Fruit fly (Drosophila melanogaster) Kc167 (cell line): Measurements from ENCODE around the gene CG13083.

Experiments
- Myc ChIP-seq: fragments of >200 bp; optimal IDR thresholded peaks from 2 replicates; lab custom pipeline; 2017; ENCODE audit warnings: missing external identifiers
- Sin3A ChIP-seq: fragments of >200 bp; optimal IDR thresholded peaks from 2 replicates; lab custom pipeline; 2018; ENCODE audit warnings: missing external identifiers
- h ChIP-seq: fragments of >200 bp; optimal IDR thresholded peaks from 3 replicates; lab custom pipeline; 2018; ENCODE audit warnings: missing external identifiers
- insv ChIP-seq: fragments of >200 bp; optimal IDR thresholded peaks from 3 replicates; lab custom pipeline; 2018; ENCODE audit warnings: missing external identifiers
- psq ChIP-seq: fragments of >200 bp; optimal IDR thresholded peaks from 2 replicates; lab custom pipeline; 2017; ENCODE audit warnings: missing external identifiers
- ttk ChIP-seq: sonication (Bioruptor generic); optimal IDR thresholded peaks from 2 replicates; lab custom pipeline; 2017; ENCODE audit warnings: missing external identifiers

The CG13083 gene

dm6 chr2L:19517154-19517814 is 30.0 kb downstream of the CG13083 start, which contains the start of gene Hasp:
Hasp (minus strand) TSS chr2L:19517204.
- TF ChIP-seq psq (no peak), h (lab: Kevin White, UChicago) (no peak)

DNA sequence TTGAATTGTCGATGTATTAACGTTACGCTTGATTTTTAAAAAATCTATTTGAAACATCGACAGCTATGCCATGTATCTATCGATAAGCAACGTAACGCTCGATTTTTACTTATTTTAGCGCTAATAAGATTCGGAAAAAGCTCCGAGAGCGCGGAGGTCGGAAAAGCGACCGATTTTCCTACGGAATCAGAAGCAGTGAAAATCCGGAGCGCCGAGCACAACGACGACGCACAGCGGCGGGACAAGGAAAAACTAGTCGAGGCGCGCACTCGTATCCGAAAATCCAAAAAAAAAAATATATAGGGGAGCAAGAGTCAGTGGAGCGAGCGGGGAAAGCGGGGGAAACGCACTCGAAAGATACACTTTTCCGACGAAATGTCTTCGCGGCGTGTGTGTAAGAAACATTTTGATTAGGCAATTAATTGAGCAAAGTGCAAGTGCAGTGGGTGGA is 31.4 kb downstream of the CG13083 start, which contains the start of gene CG10132:
Gene CG10132, plus strand, starts transcription at position 189 of the 451 bp plus-strand sequence.
- TF ChIP-seq insv (no peak), Myc (lab: Kevin White, UChicago) (no peak), h (lab: Kevin White, UChicago) (no peak), Sin3A (no peak), psq (no peak), ttk (lab: Kevin White, UChicago) (no peak)

DNA sequence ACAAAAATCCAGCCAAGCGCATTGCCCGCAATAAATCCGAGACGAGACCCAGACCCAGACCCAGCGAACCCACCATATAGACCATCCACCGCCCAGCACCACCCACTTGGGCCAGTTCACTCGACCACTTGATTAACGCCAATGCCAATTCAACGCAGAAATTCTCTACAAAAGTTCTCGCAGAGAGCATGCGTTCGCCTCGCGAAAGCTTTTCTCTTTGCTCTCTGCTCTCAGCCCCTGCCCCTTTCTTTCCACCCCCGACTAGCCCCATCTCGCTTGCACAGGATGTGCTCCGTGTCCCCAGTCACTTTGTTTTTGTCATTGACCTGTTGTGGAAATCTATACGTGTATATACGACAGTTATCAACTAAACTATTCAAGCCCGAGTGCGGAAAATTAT is 32.3 kb downstream of the CG13083 start:
- TF ChIP-seq Sin3A (no peak), psq (no peak), ttk (lab: Kevin White, UChicago) (no peak)

DNA sequence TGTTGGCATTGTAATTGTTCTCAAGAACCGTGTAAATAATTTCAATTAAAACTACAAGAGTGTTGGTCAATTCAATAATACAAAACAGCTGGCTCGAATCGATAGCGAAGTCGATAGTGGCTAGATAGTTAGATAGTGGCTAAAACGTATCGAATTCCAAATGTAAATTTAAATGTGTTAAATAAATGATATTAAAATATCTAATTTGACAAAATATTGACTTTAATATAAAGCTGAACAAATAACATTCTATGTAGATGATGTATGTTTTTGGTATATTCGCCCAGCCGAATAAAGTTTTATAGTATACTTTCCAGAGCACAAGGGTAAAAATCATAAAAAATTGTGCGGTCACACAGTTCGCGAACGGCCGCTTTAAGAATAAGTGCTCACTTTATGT is 39.0 kb downstream of the CG13083 start, which contains the start of the genes Dpm1 and CG10137:
Gene Dpm1, minus strand, starts transcription at position 53 of the 400 bp plus-strand sequence.
Gene CG10137, plus strand, starts transcription at position 371 of the 400 bp plus-strand sequence.
- TF ChIP-seq Sin3A (no peak), psq (no peak), insv (no peak), h (lab: Kevin White, UChicago) (no peak), Myc (lab: Kevin White, UChicago) (no peak), ttk (lab: Kevin White, UChicago) (no peak)

DNA sequence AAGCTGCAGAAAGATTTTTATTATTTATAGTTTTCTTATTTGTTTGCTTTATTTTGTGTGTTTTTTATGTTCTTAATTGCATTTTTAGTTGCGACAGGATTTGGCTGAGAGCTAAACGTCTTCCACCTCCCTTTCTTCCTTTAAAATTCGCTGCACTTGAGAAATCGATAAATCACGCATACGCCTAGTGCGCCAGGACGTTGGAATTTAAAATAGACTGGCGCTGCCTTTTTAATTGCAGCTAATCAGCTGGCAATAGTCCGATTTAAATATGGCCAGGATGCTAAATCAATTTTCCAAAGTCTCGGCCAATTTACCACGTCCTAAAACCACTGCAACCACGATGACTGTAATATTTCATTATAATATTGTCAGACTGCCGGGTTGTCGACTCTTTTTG is 39.6 kb downstream of the CG13083 start:
- TF ChIP-seq Myc (lab: Kevin White, UChicago), result no peak
- no peak for TF ChIP-seq insv
- TF ChIP-seq ttk (lab: Kevin White, UChicago), result no peak
- no peak for TF ChIP-seq psq
- TF ChIP-seq Sin3A, result no peak
- TF ChIP-seq h (lab: Kevin White, UChicago), result no peak

DNA sequence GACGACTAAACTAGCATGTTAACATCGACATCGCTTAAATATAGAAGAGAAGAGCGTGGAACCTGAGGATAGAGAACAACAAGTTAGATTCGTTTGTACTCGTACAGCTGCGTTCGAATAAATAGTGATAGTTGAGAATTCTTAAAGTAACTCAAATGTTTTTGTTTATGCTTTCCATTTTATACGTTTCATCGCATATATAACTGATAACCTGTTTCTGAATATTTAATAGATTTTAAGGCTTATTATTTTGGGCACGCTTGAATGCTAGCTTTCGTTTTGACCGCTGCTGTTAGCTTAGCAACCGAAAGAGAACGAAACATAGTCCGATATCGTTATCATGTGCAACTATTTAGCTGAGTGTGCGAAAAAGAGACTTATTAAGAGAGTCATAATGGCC is 41.0 kb downstream of the CG13083 start:
- no peak for TF ChIP-seq psq
- TF ChIP-seq h (lab: Kevin White, UChicago), result no peak

dm6 chr2L:19530092-19530491 is 42.8 kb downstream of the CG13083 start, which contains the start of gene CG10165:
CG10165 (minus strand) TSS chr2L:19530305.
- TF ChIP-seq psq (no peak), h (lab: Kevin White, UChicago) (no peak), insv (no peak), Sin3A (no peak), Myc (lab: Kevin White, UChicago) (no peak), ttk (lab: Kevin White, UChicago) (no peak)

dm6 chr2L:19533247-19533646 is 46.0 kb downstream of the CG13083 start, which contains the start of gene CG33116:
CG33116 (plus strand) TSS chr2L:19533479.
- no peak for TF ChIP-seq h (lab: Kevin White, UChicago)
- no peak for TF ChIP-seq ttk (lab: Kevin White, UChicago)
- no peak for TF ChIP-seq Myc (lab: Kevin White, UChicago)
- no peak for TF ChIP-seq insv
- TF ChIP-seq Sin3A, result no peak
- no peak for TF ChIP-seq psq

DNA sequence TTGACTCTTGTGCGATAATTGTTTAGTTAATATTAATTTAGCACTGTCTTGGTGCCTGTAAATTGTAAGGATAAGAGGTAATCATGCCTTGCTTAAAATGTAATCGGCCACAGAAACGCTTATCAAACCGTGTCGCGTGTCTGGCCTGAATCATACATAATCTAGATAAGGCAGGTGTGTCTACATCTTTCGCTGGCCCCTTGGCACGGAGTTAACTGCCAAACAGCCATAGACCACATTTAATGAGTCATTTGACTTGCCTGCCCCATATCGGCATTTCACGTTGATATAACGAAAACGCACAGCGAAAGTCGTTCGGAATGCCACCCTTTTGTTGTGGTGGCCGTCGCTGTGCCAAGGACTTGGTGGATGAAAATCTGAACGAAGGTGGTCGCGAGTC is 47.9 kb downstream of the CG13083 start, which contains the start of gene CG31697:
Gene CG31697, plus strand, starts transcription at position 215 of the 400 bp plus-strand sequence.
- TF ChIP-seq Myc (lab: Kevin White, UChicago) (no peak), Sin3A (no peak), h (lab: Kevin White, UChicago) (no peak), ttk (lab: Kevin White, UChicago) (no peak), psq (no peak), insv (no peak)

dm6 chr2L:19537779-19538456 is 50.6 kb downstream of the CG13083 start, which contains the start of gene CG13082:
CG13082 (plus strand) TSS chr2L:19538425.
- no peak for TF ChIP-seq h (lab: Kevin White, UChicago)
- no peak for TF ChIP-seq Sin3A
- TF ChIP-seq Myc (lab: Kevin White, UChicago), result no peak
- TF ChIP-seq psq, result no peak
- TF ChIP-seq insv, result no peak
- no peak for TF ChIP-seq ttk (lab: Kevin White, UChicago)
